Worm (Caenorhabditis elegans) whole organism, L4 larva: ENCODE results near the gene par-3.

ENCODE experiments used
- T20F7.1 ChIP-seq: fragments of 200-800 bp; sonication (Bioruptor generic); optimal IDR thresholded peaks from 2 replicates; lab custom pipeline; 2018; ENCODE audit warnings: mild to moderate bottlenecking, missing genetic modification characterization, missing compliant biosample characterization
- Y48G9A.11 ChIP-seq: fragments of 200-800 bp; sonication (Bioruptor generic); IDR thresholded peaks from 2 replicates; pipeline ENCODE4 v1.3.6; 2022; ENCODE audit warnings: missing genetic modification reagents, missing genetic modification characterization, missing compliant biosample characterization
- Y75B8A.6 ChIP-seq: fragments of 200-800 bp; sonication (Bioruptor generic); IDR thresholded peaks from 2 replicates; pipeline ENCODE4 v1.3.6; 2022; ENCODE audit warnings: missing genetic modification reagents, missing genetic modification characterization, missing compliant biosample characterization
- ZK546.5 ChIP-seq, 2 experiments: sonication (generic microtip); optimal IDR thresholded peaks; 2 replicates each; lab custom pipeline; 2017; ENCODE audit warnings: missing biosample characterization in 2 of 2, missing genetic modification characterization in 2 of 2
- ama-1 ChIP-seq: fragments of 150-350 bp; optimal IDR thresholded peaks from 2 replicates; lab custom pipeline; 2014; ENCODE audit warnings: inconsistent platforms, mixed read lengths
- arid-1 ChIP-seq: fragments of 200-800 bp; sonication (Bioruptor generic); conservative IDR thresholded peaks from 2 replicates; pipeline ENCODE4 v1.3.6; 2022; ENCODE audit warnings: missing genetic modification reagents, missing genetic modification characterization, missing compliant biosample characterization
- attf-4 ChIP-seq: sonication (generic microtip); optimal IDR thresholded peaks from 3 replicates; lab custom pipeline; 2017; ENCODE audit warnings: missing biosample characterization, missing genetic modification characterization
- ceh-32 ChIP-seq: sonication (generic microtip); optimal IDR thresholded peaks from 2 replicates; lab custom pipeline; 2016; ENCODE audit warnings: mild to moderate bottlenecking, missing genetic modification characterization, missing compliant biosample characterization; ENCODE audit not compliant: poor library complexity
- ceh-44 ChIP-seq: fragments of 200-800 bp; sonication (Bioruptor generic); IDR thresholded peaks from 2 replicates; pipeline ENCODE4 v1.3.6; 2022; ENCODE audit warnings: missing genetic modification reagents, missing genetic modification characterization, missing compliant biosample characterization
- ceh-82 ChIP-seq: sonication (generic microtip); optimal IDR thresholded peaks from 2 replicates; lab custom pipeline; 2017; ENCODE audit warnings: missing biosample characterization, missing genetic modification characterization
- ces-1 ChIP-seq: fragments of 150-350 bp; sonication (generic microtip); optimal IDR thresholded peaks from 4 replicates; lab custom pipeline; 2014; ENCODE audit warnings: missing biosample characterization, missing genetic modification reagents, missing genetic modification characterization
- cey-2 ChIP-seq: sonication (generic microtip); optimal IDR thresholded peaks from 3 replicates; lab custom pipeline; 2017; ENCODE audit warnings: missing genetic modification characterization, mild to moderate bottlenecking, missing compliant biosample characterization, antibody characterized with exemption, borderline replicate concordance; ENCODE audit not compliant: insufficient read depth
- egl-43 ChIP-seq: fragments of 200-800 bp; sonication (Bioruptor generic); IDR thresholded peaks from 2 replicates; pipeline ENCODE4 v1.3.6; 2022; ENCODE audit warnings: missing genetic modification reagents, missing genetic modification characterization, missing compliant biosample characterization
- fkh-10 ChIP-seq: fragments of 150-350 bp; optimal IDR thresholded peaks from 2 replicates; lab custom pipeline; 2014; ENCODE audit warnings: missing biosample characterization, missing genetic modification reagents, missing genetic modification characterization
- fos-1 ChIP-seq: fragments of 150-350 bp; optimal IDR thresholded peaks from 2 replicates; lab custom pipeline; 2014; ENCODE audit warnings: missing biosample characterization, missing genetic modification characterization
- gei-8 ChIP-seq: fragments of 200-800 bp; sonication (Bioruptor generic); optimal IDR thresholded peaks from 2 replicates; lab custom pipeline; 2018; ENCODE audit warnings: mild to moderate bottlenecking, missing genetic modification characterization, missing compliant biosample characterization
- hif-1 ChIP-seq, 2 experiments: sonication (generic microtip); optimal IDR thresholded peaks; 2 replicates each; lab custom pipeline; 2016 to 2017; ENCODE audit warnings: missing compliant biosample characterization in 2 of 2, missing genetic modification characterization in 2 of 2, missing genetic modification reagents in 2 of 2, missing genotype in 2 of 2, mild to moderate bottlenecking in 1 of 2
- hlh-11 ChIP-seq: fragments of 200-800 bp; sonication (Bioruptor generic); optimal IDR thresholded peaks from 2 replicates; lab custom pipeline; 2018; ENCODE audit warnings: mild to moderate bottlenecking, missing genetic modification characterization, missing compliant biosample characterization
- hmg-1.1 ChIP-seq: fragments of 200-800 bp; sonication (Bioruptor generic); IDR thresholded peaks from 2 replicates; pipeline ENCODE4 v1.3.6; 2022; ENCODE audit warnings: missing genetic modification reagents, missing genetic modification characterization, missing compliant biosample characterization
- jun-1 ChIP-seq: fragments of 150-350 bp; optimal IDR thresholded peaks from 2 replicates; lab custom pipeline; 2014; ENCODE audit warnings: missing biosample characterization, missing genetic modification reagents, missing genetic modification characterization
- lin-1 ChIP-seq: fragments of 200-800 bp; sonication (Bioruptor generic); IDR thresholded peaks from 2 replicates; pipeline ENCODE4 v1.3.6; 2022; ENCODE audit warnings: missing genetic modification reagents, missing genetic modification characterization, missing compliant biosample characterization
- lin-15B ChIP-seq: fragments of 150-350 bp; sonication (generic microtip); optimal IDR thresholded peaks from 3 replicates; lab custom pipeline; 2014; ENCODE audit warnings: missing biosample characterization, missing genetic modification characterization
- lin-29 ChIP-seq: fragments of 200-800 bp; sonication (Bioruptor generic); IDR thresholded peaks from 2 replicates; pipeline ENCODE4 v1.3.6; 2022; ENCODE audit warnings: missing genetic modification reagents, missing genetic modification characterization, missing compliant biosample characterization
- lin-38 ChIP-seq: fragments of 200-800 bp; sonication (Bioruptor generic); IDR thresholded peaks from 2 replicates; pipeline ENCODE4 v1.3.6; 2022; ENCODE audit warnings: missing genetic modification reagents, missing genetic modification characterization, missing compliant biosample characterization
- lin-39 ChIP-seq: fragments of 150-350 bp; optimal IDR thresholded peaks from 2 replicates; lab custom pipeline; 2014; ENCODE audit warnings: missing biosample characterization, missing genetic modification reagents, missing genetic modification characterization
- madf-5 ChIP-seq, 2 experiments: fragments of 200-800 bp; sonication (Bioruptor generic); IDR thresholded peaks; 2 replicates each; pipeline ENCODE4 v1.3.6; 2022; ENCODE audit warnings: missing compliant biosample characterization in 2 of 2, missing genetic modification characterization in 2 of 2
- madf-9 ChIP-seq: fragments of 200-800 bp; sonication (Bioruptor generic); conservative IDR thresholded peaks from 2 replicates; pipeline ENCODE4 v1.3.6; 2022; ENCODE audit warnings: missing genetic modification reagents, missing genetic modification characterization, missing compliant biosample characterization
- mdl-1 ChIP-seq, 2 experiments: fragments of 150-350 bp in 1 of 2; sonication (generic microtip) in 1 of 2; optimal IDR thresholded peaks; 2 replicates each; lab custom pipeline; 2014 to 2017; ENCODE audit warnings: missing biosample characterization in 2 of 2, missing genetic modification characterization in 2 of 2
- mdt-29 ChIP-seq: fragments of 200-800 bp; sonication (Bioruptor generic); IDR thresholded peaks from 2 replicates; pipeline ENCODE4 v1.3.6; 2022; ENCODE audit warnings: missing genetic modification reagents, missing genetic modification characterization, missing compliant biosample characterization
- nhr-11 ChIP-seq: fragments of 150-350 bp; optimal IDR thresholded peaks from 2 replicates; lab custom pipeline; 2014; ENCODE audit warnings: missing biosample characterization, missing genetic modification characterization
- nhr-111 ChIP-seq: fragments of 200-800 bp; sonication (Bioruptor generic); optimal IDR thresholded peaks from 2 replicates; lab custom pipeline; 2018; ENCODE audit warnings: mild to moderate bottlenecking, missing genetic modification characterization, missing compliant biosample characterization
- nhr-25 ChIP-seq: sonication (generic microtip); optimal IDR thresholded peaks from 2 replicates; lab custom pipeline; 2017; ENCODE audit warnings: missing genetic modification characterization, mild to moderate bottlenecking, missing compliant biosample characterization, antibody characterized with exemption, moderate library complexity, borderline replicate concordance; ENCODE audit not compliant: insufficient read depth
- nhr-42 ChIP-seq: fragments of 200-800 bp; sonication (Bioruptor generic); IDR thresholded peaks from 2 replicates; pipeline ENCODE4 v1.3.6; 2022; ENCODE audit warnings: missing genetic modification characterization, missing compliant biosample characterization
- nhr-48 ChIP-seq: sonication (generic microtip); optimal IDR thresholded peaks from 2 replicates; lab custom pipeline; 2016; ENCODE audit warnings: mild to moderate bottlenecking, missing genetic modification characterization, missing compliant biosample characterization
- nhr-77 ChIP-seq: fragments of 150-350 bp; optimal IDR thresholded peaks from 2 replicates; lab custom pipeline; 2014; ENCODE audit warnings: missing biosample characterization, missing genetic modification characterization
- php-3 ChIP-seq: fragments of 200-800 bp; sonication (Bioruptor generic); IDR thresholded peaks from 2 replicates; pipeline ENCODE4 v1.3.6; 2022; ENCODE audit warnings: missing genetic modification reagents, missing genetic modification characterization, missing compliant biosample characterization
- pqm-1 ChIP-seq: sonication (generic microtip); optimal IDR thresholded peaks from 2 replicates; lab custom pipeline; 2017; ENCODE audit warnings: missing biosample characterization, missing genetic modification characterization
- set-16 ChIP-seq: fragments of 200-800 bp; sonication (Bioruptor generic); IDR thresholded peaks from 2 replicates; pipeline ENCODE4 v1.3.6; 2022; ENCODE audit warnings: missing genetic modification reagents, missing genetic modification characterization, missing compliant biosample characterization
- skn-1 ChIP-seq: fragments of 150-350 bp; optimal IDR thresholded peaks from 2 replicates; lab custom pipeline; 2014; ENCODE audit warnings: missing biosample characterization, missing genetic modification characterization
- snpc-1.2 ChIP-seq: fragments of 200-800 bp; sonication (Bioruptor generic); IDR thresholded peaks from 2 replicates; pipeline ENCODE4 v1.3.6; 2022; ENCODE audit warnings: missing genetic modification reagents, missing genetic modification characterization, missing compliant biosample characterization
- snpc-4 ChIP-seq: fragments of 150-350 bp; optimal IDR thresholded peaks from 2 replicates; lab custom pipeline; 2014; ENCODE audit warnings: missing biosample characterization, missing genetic modification characterization
- spr-3 ChIP-seq: fragments of 200-800 bp; sonication (Bioruptor generic); optimal IDR thresholded peaks from 2 replicates; lab custom pipeline; 2018; ENCODE audit warnings: mild to moderate bottlenecking, missing genetic modification characterization, missing compliant biosample characterization
- tag-97 ChIP-seq: fragments of 200-800 bp; sonication (Bioruptor generic); IDR thresholded peaks from 2 replicates; pipeline ENCODE4 v1.3.6; 2022; ENCODE audit warnings: missing genetic modification characterization, missing compliant biosample characterization
- tra-1 ChIP-seq: fragments of 200-800 bp; sonication (Bioruptor generic); IDR thresholded peaks from 2 replicates; pipeline ENCODE4 v1.3.6; 2022; ENCODE audit warnings: missing genetic modification reagents, missing genetic modification characterization, missing compliant biosample characterization
- unc-39 ChIP-seq: sonication (generic microtip); optimal IDR thresholded peaks from 2 replicates; lab custom pipeline; 2017; ENCODE audit warnings: missing biosample characterization, missing genetic modification characterization
- unc-62 ChIP-seq, 3 experiments: fragments of 150-350 bp in 1 of 3; sonication (generic microtip); optimal IDR thresholded peaks in 2 of 3; peaks in 1 of 3; 1 replicate in 1 of 3; 2 replicates in 2 of 3; lab custom pipeline; 2014 to 2017; ENCODE audit warnings: missing biosample characterization in 3 of 3, missing genetic modification characterization in 3 of 3, missing genetic modification reagents in 3 of 3, missing genotype in 1 of 3
- vab-7 ChIP-seq: fragments of 200-800 bp; sonication (Bioruptor generic); IDR thresholded peaks from 2 replicates; pipeline ENCODE4 v1.3.6; 2022; ENCODE audit warnings: missing genetic modification reagents, missing genetic modification characterization, missing compliant biosample characterization
- zfp-3 ChIP-seq: fragments of 200-800 bp; sonication (Bioruptor generic); conservative IDR thresholded peaks from 2 replicates; pipeline ENCODE4 v1.3.6; 2022; ENCODE audit warnings: missing genetic modification reagents, missing genetic modification characterization, missing compliant biosample characterization
- zip-11 ChIP-seq: fragments of 200-800 bp; sonication (Bioruptor generic); IDR thresholded peaks from 2 replicates; pipeline ENCODE4 v1.3.6; 2022; ENCODE audit warnings: missing genetic modification characterization, missing compliant biosample characterization
- ztf-11 ChIP-seq: fragments of 150-350 bp; optimal IDR thresholded peaks from 2 replicates; lab custom pipeline; 2014; ENCODE audit warnings: missing biosample characterization, missing genetic modification characterization
- ztf-7 ChIP-seq: fragments of 150-350 bp; optimal IDR thresholded peaks from 2 replicates; lab custom pipeline; 2014; ENCODE audit warnings: missing biosample characterization, missing genetic modification characterization

par-3 gene

DNA sequence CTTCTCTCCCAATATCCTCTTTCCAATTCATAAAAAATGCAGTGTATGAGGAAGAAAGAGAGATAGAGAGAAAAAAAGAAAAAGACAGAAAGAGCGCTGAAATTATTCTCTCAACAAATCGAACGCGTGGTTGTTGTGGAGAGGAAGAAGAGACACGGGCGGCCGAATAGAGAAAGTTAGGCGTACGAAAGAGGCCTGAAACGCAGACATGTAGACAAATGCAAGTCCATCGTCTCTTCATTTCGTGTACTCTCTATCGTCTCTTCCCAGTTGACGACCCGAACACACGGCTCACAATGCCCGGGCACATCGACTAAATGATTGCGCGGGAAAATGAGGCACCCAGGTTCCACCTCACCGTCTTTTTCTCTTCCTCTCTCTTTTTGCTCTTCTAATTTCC, 42.8 kb upstream of the par-3 start (continued):
- TF ChIP-seq arid-1, result no peak; the same call in 1 of the 2 replicates
- TF ChIP-seq madf-9 (GFP tag; lab: Robert Waterston, UW), result no peak
- TF ChIP-seq gei-8 (GFP tag; lab: Kevin White, UChicago), result no peak
- TF ChIP-seq nhr-111 (GFP tag; lab: Kevin White, UChicago), result no peak
- TF ChIP-seq ces-1 (GFP tag; lab: Kevin White, UChicago), result no peak
- TF ChIP-seq lin-38 (GFP tag; lab: Robert Waterston, UW), result no peak
- no peak for TF ChIP-seq spr-3 (GFP tag; lab: Kevin White, UChicago)
- peak; percentile 41 to 85 for TF ChIP-seq mdl-1 (tag; optimal IDR thresholded peaks at IDR 0.05; lab: Kevin White, UChicago)
- TF ChIP-seq jun-1 (tag; lab: Kevin White, UChicago), result no peak
- peak; percentile 35; the same call in 1 of the 2 replicates for TF ChIP-seq set-16 (GFP tag; lab: Robert Waterston, UW)
- peak in 1 of 2 experiments; percentile 39 for TF ChIP-seq unc-62 (GFP tag; optimal IDR thresholded peaks at IDR 0.05 in 1 of 2; lab: Kevin White, UChicago)
- no peak for TF ChIP-seq unc-62 (tag; optimal IDR thresholded peaks at IDR 0.05; lab: Kevin White, UChicago)
- TF ChIP-seq egl-43 (GFP tag; lab: Robert Waterston, UW), result 0 out of 2 replicates have a peak, but pooled peaks have one; percentile 69
- TF ChIP-seq hlh-11, result peak; percentile 90
- no peak for TF ChIP-seq ceh-82 (tag; lab: Kevin White, UChicago)
- TF ChIP-seq nhr-77, result peak; percentile 65
- no peak for TF ChIP-seq lin-15B
- no peak for TF ChIP-seq cey-2 (tag; lab: Kevin White, UChicago)
- no peak for TF ChIP-seq nhr-42 (GFP tag; lab: Robert Waterston, UW)
- TF ChIP-seq zip-11, result no peak
- no peak for TF ChIP-seq mdt-29 (GFP tag; lab: Robert Waterston, UW)
- no peak for TF ChIP-seq ztf-7
- TF ChIP-seq hif-1 (tag; optimal IDR thresholded peaks at IDR 0.05; lab: Kevin White, UChicago), result peak in 1 of 2 experiments; percentile 46
- TF ChIP-seq fkh-10, result peak; percentile 69
- no peak for TF ChIP-seq lin-29 (GFP tag; lab: Robert Waterston, UW)
- TF ChIP-seq snpc-4 (tag; lab: Kevin White, UChicago), result no peak
- TF ChIP-seq ztf-11 (tag; lab: Kevin White, UChicago), result no peak
- TF ChIP-seq php-3 (GFP tag; lab: Robert Waterston, UW), result no peak
- no peak for TF ChIP-seq vab-7 (GFP tag; lab: Robert Waterston, UW)
- TF ChIP-seq pqm-1 (tag; lab: Kevin White, UChicago), result peak; percentile 43
- TF ChIP-seq nhr-48 (tag; lab: Kevin White, UChicago), result peak; percentile 45
- TF ChIP-seq tra-1, result no peak
- no peak for TF ChIP-seq Y48G9A.11 (GFP tag; lab: Robert Waterston, UW)
- TF ChIP-seq skn-1, result no peak
- TF ChIP-seq fos-1 (tag; lab: Kevin White, UChicago), result no peak
- TF ChIP-seq T20F7.1 (GFP tag; lab: Kevin White, UChicago), result no peak
- no peak for TF ChIP-seq zfp-3 (GFP tag; lab: Robert Waterston, UW)
- TF ChIP-seq attf-4, result no peak
- no peak for TF ChIP-seq unc-39 (tag; lab: Kevin White, UChicago)
- TF ChIP-seq ceh-32, result no peak
- TF ChIP-seq hmg-1.1 (GFP tag; lab: Robert Waterston, UW), result peak; percentile 80
- TF ChIP-seq ama-1 (lab: Kevin White, UChicago), result peak; percentile 35
- TF ChIP-seq Y75B8A.6 (GFP tag; lab: Robert Waterston, UW), result no peak
- no peak for TF ChIP-seq lin-39 (tag; lab: Kevin White, UChicago)
- no peak for TF ChIP-seq nhr-25 (tag; lab: Kevin White, UChicago)
- no peak for TF ChIP-seq ceh-44 (GFP tag; lab: Robert Waterston, UW)
- TF ChIP-seq madf-5 (GFP tag; IDR thresholded peaks at IDR 0.05; lab: Robert Waterston, UW), result no peak
- TF ChIP-seq tag-97 (GFP tag; lab: Robert Waterston, UW), result no peak
- no peak for TF ChIP-seq ZK546.5 (tag; optimal IDR thresholded peaks at IDR 0.05; lab: Kevin White, UChicago)
- no peak for TF ChIP-seq snpc-1.2 (GFP tag; lab: Robert Waterston, UW)
- no peak for TF ChIP-seq lin-1
- TF ChIP-seq nhr-11 (tag; lab: Kevin White, UChicago), result peak; percentile 84
